Fruit fly (Drosophila melanogaster) whole organism, embryonic: ENCODE measurements around the gene CG6296.

Experiments used
- Adf1 ChIP-seq: fragments of 200-800 bp; sonication (Bioruptor generic); IDR thresholded peaks from 2 replicates; pipeline ENCODE4 v1.3.6; 2022; ENCODE audit warnings: missing biosample characterization, missing genetic modification characterization
- Antp ChIP-seq: fragments of 200-800 bp; sonication (Bioruptor generic); optimal IDR thresholded peaks from 3 replicates; lab custom pipeline; 2016; ENCODE audit warnings: missing biosample characterization, missing genetic modification characterization
- Atf-2 ChIP-seq: fragments of 200-800 bp; sonication (Bioruptor generic); optimal IDR thresholded peaks from 2 replicates; lab custom pipeline; 2016; ENCODE audit warnings: missing biosample characterization, missing genetic modification characterization
- Bgb ChIP-seq: fragments of 200-800 bp; sonication (Bioruptor generic); IDR thresholded peaks from 2 replicates; pipeline ENCODE4 v1.3.6; 2022; ENCODE audit warnings: missing biosample characterization, missing genetic modification characterization; ENCODE audit not compliant: partially characterized antibody
- CG11696 ChIP-seq: fragments of 200-800 bp; sonication (Bioruptor generic); IDR thresholded peaks from 2 replicates; pipeline ENCODE4 v1.3.6; 2022; ENCODE audit warnings: missing biosample characterization, missing genetic modification characterization
- CG13296 ChIP-seq: fragments of 200-800 bp; sonication (Bioruptor generic); optimal IDR thresholded peaks from 3 replicates; lab custom pipeline; 2018; ENCODE audit warnings: missing biosample characterization, mild to moderate bottlenecking, missing genetic modification characterization
- CG14441 ChIP-seq: fragments of 200-800 bp; sonication (Bioruptor generic); IDR thresholded peaks from 2 replicates; pipeline ENCODE4 v1.3.6; 2022; ENCODE audit warnings: missing biosample characterization, missing genetic modification characterization
- CG18011 ChIP-seq: fragments of 200-800 bp; sonication (Bioruptor generic); optimal IDR thresholded peaks from 2 replicates; lab custom pipeline; 2017; ENCODE audit warnings: missing biosample characterization, missing genetic modification characterization, mild to moderate bottlenecking, moderate library complexity, missing genotype
- CG18599 ChIP-seq: fragments of 200-800 bp; sonication (Bioruptor generic); optimal IDR thresholded peaks from 3 replicates; lab custom pipeline; 2017; ENCODE audit warnings: missing biosample characterization, missing genetic modification characterization, mild to moderate bottlenecking, moderate library complexity, missing genetic modification reagents
- CG3281 ChIP-seq: fragments of 200-800 bp; sonication (Bioruptor generic); optimal IDR thresholded peaks from 3 replicates; lab custom pipeline; 2017; ENCODE audit warnings: missing biosample characterization, mild to moderate bottlenecking, missing genetic modification characterization
- CG34376 ChIP-seq: fragments of 200-800 bp; sonication (Bioruptor generic); optimal IDR thresholded peaks from 2 replicates; lab custom pipeline; 2018; ENCODE audit warnings: missing biosample characterization, mild to moderate bottlenecking, missing genetic modification characterization
- CG3995 ChIP-seq: fragments of 200-800 bp; sonication (Bioruptor generic); optimal IDR thresholded peaks from 3 replicates; lab custom pipeline; 2016; ENCODE audit warnings: missing biosample characterization, missing genetic modification characterization
- CG6854 ChIP-seq: fragments of 200-800 bp; sonication (Bioruptor generic); optimal IDR thresholded peaks from 3 replicates; lab custom pipeline; 2017; ENCODE audit warnings: missing biosample characterization, mild to moderate bottlenecking, missing genetic modification characterization
- CG7357 ChIP-seq: fragments of 200-800 bp; sonication (Bioruptor generic); IDR thresholded peaks from 3 replicates; pipeline ENCODE4 v1.3.6; 2022; ENCODE audit warnings: missing biosample characterization, missing genetic modification characterization
- CG7556 ChIP-seq: fragments of 200-800 bp; sonication (Bioruptor generic); optimal IDR thresholded peaks from 2 replicates; lab custom pipeline; 2017; ENCODE audit warnings: missing biosample characterization, mild to moderate bottlenecking, missing genetic modification characterization
- CG9437 ChIP-seq: fragments of 200-800 bp; sonication (Bioruptor generic); optimal IDR thresholded peaks from 2 replicates; lab custom pipeline; 2018; ENCODE audit warnings: missing biosample characterization, mild to moderate bottlenecking, missing genetic modification characterization
- CG9932 ChIP-seq: fragments of 200-800 bp; sonication (Bioruptor generic); IDR thresholded peaks from 2 replicates; pipeline ENCODE4 v1.3.6; 2022; ENCODE audit warnings: missing biosample characterization, missing genetic modification characterization
- D ChIP-seq, 2 experiments: fragments of 200-800 bp in 1 of 2; fragments of >200 bp in 1 of 2; sonication (Bioruptor generic) in 1 of 2; optimal IDR thresholded peaks; 2 replicates in 1 of 2; 3 replicates in 1 of 2; lab custom pipeline; 2017; ENCODE audit warnings: mild to moderate bottlenecking in 1 of 2, missing biosample characterization in 1 of 2, missing genetic modification characterization in 1 of 2, missing genetic modification reagents in 1 of 2
- Dip3 ChIP-seq: fragments of 200-800 bp; sonication (Bioruptor generic); optimal IDR thresholded peaks from 3 replicates; lab custom pipeline; 2016; ENCODE audit warnings: missing biosample characterization, missing genetic modification characterization
- Elba2 ChIP-seq: fragments of 200-800 bp; sonication (Bioruptor generic); optimal IDR thresholded peaks from 3 replicates; lab custom pipeline; 2016; ENCODE audit warnings: missing biosample characterization, missing genetic modification characterization
- Gsc ChIP-seq: fragments of 200-800 bp; sonication (Bioruptor generic); IDR thresholded peaks from 2 replicates; pipeline ENCODE4 v1.3.6; 2022; ENCODE audit warnings: missing biosample characterization, missing genetic modification characterization
- HLHmδ ChIP-seq: fragments of 200-800 bp; sonication (Bioruptor generic); optimal IDR thresholded peaks from 2 replicates; lab custom pipeline; 2018; ENCODE audit warnings: missing biosample characterization, mild to moderate bottlenecking, missing genetic modification characterization, moderate library complexity
- Mes4 ChIP-seq: fragments of 200-800 bp; sonication (Bioruptor generic); optimal IDR thresholded peaks from 2 replicates; lab custom pipeline; 2016; ENCODE audit warnings: missing biosample characterization, missing genetic modification characterization
- PHDP ChIP-seq: fragments of 200-800 bp; sonication (Bioruptor generic); optimal IDR thresholded peaks from 3 replicates; lab custom pipeline; 2018; ENCODE audit warnings: missing biosample characterization, mild to moderate bottlenecking, missing genetic modification characterization, moderate library complexity
- Poxn ChIP-seq: fragments of 200-800 bp; sonication (Bioruptor generic); IDR thresholded peaks from 2 replicates; pipeline ENCODE4 v1.3.6; 2022; ENCODE audit warnings: missing biosample characterization, missing genetic modification characterization
- Rfx ChIP-seq: fragments of 200-800 bp; sonication (Bioruptor generic); IDR thresholded peaks from 2 replicates; pipeline ENCODE4 v1.3.6; 2022; ENCODE audit warnings: missing biosample characterization, missing genetic modification characterization
- Trl ChIP-seq, 3 experiments: fragments of >200 bp in 2 of 3; fragments of 200-800 bp in 1 of 3; sonication (Bioruptor generic) in 1 of 3; optimal IDR thresholded peaks; 2 replicates in 1 of 3; 3 replicates in 2 of 3; lab custom pipeline; 2016 to 2017; ENCODE audit warnings: missing biosample characterization in 1 of 3, missing genetic modification characterization in 1 of 3
- Xbp1 ChIP-seq: fragments of 200-800 bp; sonication (Bioruptor generic); optimal IDR thresholded peaks from 3 replicates; lab custom pipeline; 2016; ENCODE audit warnings: missing biosample characterization, mild to moderate bottlenecking, missing genetic modification characterization
- bowl ChIP-seq: fragments of 200-800 bp; sonication (Bioruptor generic); IDR thresholded peaks from 2 replicates; pipeline ENCODE4 v1.3.6; 2022; ENCODE audit warnings: missing biosample characterization, missing genetic modification characterization
- disco-r ChIP-seq: fragments of 200-800 bp; sonication (Bioruptor generic); optimal IDR thresholded peaks from 2 replicates; lab custom pipeline; 2016; ENCODE audit warnings: missing biosample characterization, missing genetic modification characterization
- dmrt11E ChIP-seq: fragments of 200-800 bp; sonication (Bioruptor generic); optimal IDR thresholded peaks from 3 replicates; lab custom pipeline; 2018; ENCODE audit warnings: missing biosample characterization, mild to moderate bottlenecking, missing genetic modification characterization, moderate library complexity
- fru ChIP-seq: fragments of >200 bp; optimal IDR thresholded peaks from 2 replicates; lab custom pipeline; 2017
- gfzf ChIP-seq: fragments of 200-800 bp; sonication (Bioruptor generic); optimal IDR thresholded peaks from 2 replicates; lab custom pipeline; 2016; ENCODE audit warnings: missing biosample characterization, mild to moderate bottlenecking, missing genetic modification characterization, moderate library complexity
- grn ChIP-seq: fragments of 200-800 bp; sonication (Bioruptor generic); optimal IDR thresholded peaks from 3 replicates; lab custom pipeline; 2017; ENCODE audit warnings: missing biosample characterization, missing genetic modification characterization
- klu ChIP-seq: fragments of 200-800 bp; sonication (Bioruptor generic); IDR thresholded peaks from 2 replicates; pipeline ENCODE4 v1.3.6; 2022; ENCODE audit warnings: missing biosample characterization, missing genetic modification characterization
- kni ChIP-seq: fragments of 200-800 bp; sonication (Bioruptor generic); optimal IDR thresholded peaks from 3 replicates; lab custom pipeline; 2017; ENCODE audit warnings: mild to moderate bottlenecking, missing biosample characterization, missing genetic modification reagents, missing genetic modification characterization
- pfk ChIP-seq: fragments of 200-800 bp; sonication (Bioruptor generic); optimal IDR thresholded peaks from 2 replicates; lab custom pipeline; 2018; ENCODE audit warnings: missing biosample characterization, mild to moderate bottlenecking, missing genetic modification characterization, moderate library complexity
- pita ChIP-seq: fragments of 200-800 bp; sonication (Bioruptor generic); optimal IDR thresholded peaks from 2 replicates; lab custom pipeline; 2017; ENCODE audit warnings: missing biosample characterization, mild to moderate bottlenecking, missing genetic modification characterization
- prd ChIP-seq, 3 experiments: fragments of >200 bp in 2 of 3; fragments of 200-800 bp in 1 of 3; sonication (Bioruptor generic) in 1 of 3; optimal IDR thresholded peaks in 2 of 3; IDR thresholded peaks in 1 of 3; 2 replicates in 2 of 3; 3 replicates in 1 of 3; pipeline versions ENCODE4 v1.3.6 to Lab custom; 2017 to 2022; ENCODE audit warnings: missing biosample characterization in 1 of 3, missing genetic modification characterization in 1 of 3
- psq ChIP-seq: fragments of 200-800 bp; sonication (Bioruptor generic); optimal IDR thresholded peaks from 2 replicates; lab custom pipeline; 2017; ENCODE audit warnings: missing biosample characterization, missing genetic modification characterization
- rib ChIP-seq: fragments of 200-800 bp; sonication (Bioruptor generic); IDR thresholded peaks from 2 replicates; pipeline ENCODE4 v1.3.6; 2022; ENCODE audit warnings: missing biosample characterization, missing genetic modification characterization
- sc ChIP-seq, 3 experiments: fragments of >200 bp in 2 of 3; fragments of 200-800 bp in 1 of 3; sonication (Bioruptor generic) in 1 of 3; optimal IDR thresholded peaks; 2 replicates in 2 of 3; 3 replicates in 1 of 3; lab custom pipeline; 2017; ENCODE audit warnings: mild to moderate bottlenecking in 1 of 3, missing biosample characterization in 1 of 3, missing genetic modification characterization in 1 of 3, missing genetic modification reagents in 1 of 3
- slbo ChIP-seq: fragments of 200-800 bp; sonication (Bioruptor generic); IDR thresholded peaks from 2 replicates; pipeline ENCODE4 v1.3.6; 2022; ENCODE audit warnings: missing biosample characterization, missing genetic modification characterization
- sna ChIP-seq: fragments of 200-800 bp; sonication (Bioruptor generic); IDR thresholded peaks from 2 replicates; pipeline ENCODE4 v1.3.6; 2022; ENCODE audit warnings: missing biosample characterization, missing genetic modification characterization; ENCODE audit not compliant: partially characterized antibody
- sqz ChIP-seq: fragments of 200-800 bp; sonication (Bioruptor generic); optimal IDR thresholded peaks from 3 replicates; lab custom pipeline; 2018; ENCODE audit warnings: missing biosample characterization, mild to moderate bottlenecking, missing genetic modification characterization
- trh ChIP-seq: fragments of 200-800 bp; sonication (Bioruptor generic); optimal IDR thresholded peaks from 2 replicates; lab custom pipeline; 2016; ENCODE audit warnings: missing biosample characterization, missing genetic modification characterization
- tup ChIP-seq: fragments of 200-800 bp; sonication (Bioruptor generic); optimal IDR thresholded peaks from 2 replicates; lab custom pipeline; 2016; ENCODE audit warnings: missing biosample characterization, mild to moderate bottlenecking, missing genetic modification characterization, moderate library complexity
- vfl ChIP-seq: fragments of 200-800 bp; sonication (Bioruptor generic); optimal IDR thresholded peaks from 2 replicates; lab custom pipeline; 2016; ENCODE audit warnings: missing biosample characterization, missing genetic modification characterization

CG6296 gene

DNA sequence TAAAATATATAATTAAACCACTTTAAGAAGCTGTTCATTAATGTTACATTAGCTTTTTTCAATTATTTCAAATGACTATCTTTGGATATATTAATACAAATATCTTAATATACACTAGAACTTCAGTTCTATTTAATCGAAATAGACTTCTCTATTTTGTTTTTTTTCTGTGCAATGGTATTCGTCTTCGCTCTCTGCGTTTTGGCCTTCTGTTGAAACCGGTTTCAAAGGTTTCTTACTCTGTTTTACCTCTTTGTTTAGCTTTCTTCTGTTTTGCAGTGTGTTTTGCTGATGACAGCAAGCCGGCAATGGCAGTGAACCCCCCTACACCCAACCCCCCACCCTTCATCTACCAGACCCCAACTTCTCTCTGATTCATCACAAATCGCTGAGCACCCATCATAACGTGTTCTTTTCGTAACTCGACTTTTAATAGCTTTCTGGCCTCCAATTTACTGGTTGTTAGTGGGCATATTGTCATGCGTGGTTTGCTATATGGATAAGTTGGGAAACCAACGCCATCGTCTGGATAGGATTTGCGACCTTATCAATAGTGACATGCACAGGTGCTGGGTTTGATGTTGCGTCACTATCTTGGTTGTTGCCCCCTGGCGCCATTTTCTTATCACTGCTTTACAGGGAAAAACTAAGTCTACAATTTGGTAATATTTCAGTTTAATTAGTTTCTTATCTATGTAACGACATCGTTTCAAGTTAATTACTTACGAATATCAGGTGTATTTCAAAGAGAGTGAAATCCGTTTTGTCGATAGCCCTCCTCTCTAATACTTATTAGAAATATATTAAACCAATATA lies 36.2 kb downstream of the CG6296 start (continued):
- TF ChIP-seq Bgb (GFP tag; lab: Robert Waterston, UW) (no peak), Xbp1 (GFP tag; lab: Kevin White, UChicago) (peak; percentile 16), grn (GFP tag; lab: Kevin White, UChicago) (peak; percentile 53), pita (no peak), Rfx (GFP tag; lab: Robert Waterston, UW) (peak; percentile 7; the same call in 1 of the 2 replicates), klu (no peak), CG14441 (GFP tag; lab: Robert Waterston, UW) (no peak), tup (GFP tag; lab: Kevin White, UChicago) (no peak), trh (no peak), CG7357 (GFP tag; lab: Robert Waterston, UW) (no peak), Antp (GFP tag; lab: Kevin White, UChicago) (no peak), Trl (optimal IDR thresholded peaks at IDR 0.05; lab: Kevin White, UChicago) (no peak), Trl (GFP tag; optimal IDR thresholded peaks at IDR 0.05; lab: Kevin White, UChicago) (no peak), sqz (GFP tag; lab: Kevin White, UChicago) (no peak), CG34376 (GFP tag; lab: Kevin White, UChicago) (peak; percentile 41), CG6854 (GFP tag; lab: Kevin White, UChicago) (no peak), sna (GFP tag; lab: Robert Waterston, UW) (no peak), fru (lab: Kevin White, UChicago) (no peak), Gsc (GFP tag; lab: Robert Waterston, UW) (no peak), prd (optimal IDR thresholded peaks at IDR 0.05; lab: Kevin White, UChicago) (no peak), prd (GFP tag; IDR thresholded peaks at IDR 0.05; lab: Robert Waterston, UW) (no peak), sc (optimal IDR thresholded peaks at IDR 0.05; lab: Kevin White, UChicago) (no peak), sc (GFP tag; optimal IDR thresholded peaks at IDR 0.05; lab: Kevin White, UChicago) (no peak), CG11696 (GFP tag; lab: Robert Waterston, UW) (no peak), PHDP (tag; lab: Kevin White, UChicago) (peak; percentile 47), psq (GFP tag; lab: Kevin White, UChicago) (peak; percentile 64), CG3281 (GFP tag; lab: Kevin White, UChicago) (no peak), CG9437 (GFP tag; lab: Kevin White, UChicago) (no peak), HLHmδ (no peak), Dip3 (no peak), bowl (GFP tag; lab: Robert Waterston, UW) (no peak), rib (GFP tag; lab: Robert Waterston, UW) (no peak), slbo (peak; percentile 4; the same call in 1 of the 2 replicates), CG18599 (no peak), Mes4 (GFP tag; lab: Kevin White, UChicago) (no peak), D (optimal IDR thresholded peaks at IDR 0.05; lab: Kevin White, UChicago) (no peak), D (GFP tag; optimal IDR thresholded peaks at IDR 0.05; lab: Kevin White, UChicago) (no peak), dmrt11E (tag; lab: Kevin White, UChicago) (peak; percentile 32), vfl (GFP tag; lab: Kevin White, UChicago) (no peak), CG3995 (GFP tag; lab: Kevin White, UChicago) (no peak), CG7556 (GFP tag; lab: Kevin White, UChicago) (no peak), CG9932 (0 out of 2 replicates have a peak, but pooled peaks have one; percentile 16), gfzf (GFP tag; lab: Kevin White, UChicago) (no peak), Adf1 (GFP tag; lab: Robert Waterston, UW) (no peak), CG13296 (no peak), Poxn (GFP tag; lab: Robert Waterston, UW) (no peak), disco-r (GFP tag; lab: Kevin White, UChicago) (no peak), pfk (no peak), Elba2 (no peak), CG18011 (GFP tag; lab: Kevin White, UChicago) (no peak), Atf-2 (GFP tag; lab: Kevin White, UChicago) (no peak), kni (no peak)
